Fruit fly (Drosophila melanogaster) whole organism, embryonic: ENCODE measurements around the gene nerfin-2.

Source experiments
- Adf1 ChIP-seq: fragments of 200-800 bp; sonication (Bioruptor generic); IDR thresholded peaks from 2 replicates; pipeline ENCODE4 v1.3.6; 2022; ENCODE audit warnings: missing biosample characterization, missing genetic modification characterization
- CG10321 ChIP-seq: fragments of 200-800 bp; sonication (Bioruptor generic); IDR thresholded peaks from 2 replicates; pipeline ENCODE4 v1.3.6; 2022; ENCODE audit warnings: missing biosample characterization, missing genetic modification characterization
- CG11085 ChIP-seq: fragments of 200-800 bp; sonication (Bioruptor generic); IDR thresholded peaks from 2 replicates; pipeline ENCODE4 v1.3.6; 2022; ENCODE audit warnings: missing biosample characterization, missing genetic modification characterization
- CG14965 ChIP-seq: fragments of 200-800 bp; sonication (Bioruptor generic); optimal IDR thresholded peaks from 2 replicates; lab custom pipeline; 2016; ENCODE audit warnings: missing biosample characterization, missing genetic modification characterization, borderline replicate concordance
- CG16815 ChIP-seq: fragments of 200-800 bp; sonication (Bioruptor generic); optimal IDR thresholded peaks from 3 replicates; lab custom pipeline; 2017; ENCODE audit warnings: missing biosample characterization, mild to moderate bottlenecking, missing genetic modification characterization
- CG32532 ChIP-seq: fragments of 200-800 bp; sonication (Bioruptor generic); IDR thresholded peaks from 2 replicates; pipeline ENCODE4 v1.3.6; 2022; ENCODE audit warnings: missing biosample characterization, missing genetic modification characterization
- CG3838 ChIP-seq: fragments of 200-800 bp; sonication (Bioruptor generic); optimal IDR thresholded peaks from 3 replicates; lab custom pipeline; 2016; ENCODE audit warnings: missing biosample characterization, missing genetic modification characterization
- CG4617 ChIP-seq: fragments of 200-800 bp; sonication (Bioruptor generic); optimal IDR thresholded peaks from 3 replicates; lab custom pipeline; 2016; ENCODE audit warnings: missing biosample characterization, missing genetic modification characterization, borderline replicate concordance
- CG4820 ChIP-seq: fragments of 200-800 bp; sonication (Bioruptor generic); optimal IDR thresholded peaks from 3 replicates; lab custom pipeline; 2016; ENCODE audit warnings: missing biosample characterization, missing genetic modification characterization
- CG5245 ChIP-seq: fragments of 200-800 bp; sonication (Bioruptor generic); optimal IDR thresholded peaks from 3 replicates; lab custom pipeline; 2016; ENCODE audit warnings: missing biosample characterization, missing genetic modification characterization
- CG6254 ChIP-seq: fragments of 200-800 bp; sonication (Bioruptor generic); optimal IDR thresholded peaks from 3 replicates; lab custom pipeline; 2017; ENCODE audit warnings: mild to moderate bottlenecking, missing biosample characterization, missing genetic modification reagents, missing genetic modification characterization
- CG8478 ChIP-seq: fragments of >200 bp; optimal IDR thresholded peaks from 2 replicates; lab custom pipeline; 2018
- Camta ChIP-seq: fragments of 200-800 bp; sonication (Bioruptor generic); optimal IDR thresholded peaks from 2 replicates; lab custom pipeline; 2016; ENCODE audit warnings: missing biosample characterization, missing genetic modification characterization
- CkIIα-i1 ChIP-seq: fragments of 200-800 bp; sonication (Bioruptor generic); IDR thresholded peaks from 2 replicates; pipeline ENCODE4 v1.3.6; 2022; ENCODE audit warnings: missing biosample characterization, missing genetic modification characterization
- Deaf1 ChIP-seq: fragments of 200-800 bp; optimal IDR thresholded peaks from 3 replicates; lab custom pipeline; 2019; ENCODE audit warnings: missing biosample characterization, mild to moderate bottlenecking, missing genetic modification characterization, moderate library complexity
- Dfd ChIP-seq, 2 experiments: fragments of >200 bp; optimal IDR thresholded peaks; 2 replicates each; lab custom pipeline; 2017; ENCODE audit warnings: missing biosample characterization in 2 of 2, missing genetic modification characterization in 2 of 2
- ERR ChIP-seq: fragments of 200-800 bp; sonication (Bioruptor generic); optimal IDR thresholded peaks from 2 replicates; lab custom pipeline; 2016; ENCODE audit warnings: missing biosample characterization, missing genetic modification characterization
- Gsc ChIP-seq: fragments of 200-800 bp; sonication (Bioruptor generic); IDR thresholded peaks from 2 replicates; pipeline ENCODE4 v1.3.6; 2022; ENCODE audit warnings: missing biosample characterization, missing genetic modification characterization
- Hand ChIP-seq: fragments of 200-800 bp; sonication (Bioruptor generic); optimal IDR thresholded peaks from 2 replicates; lab custom pipeline; 2017; ENCODE audit warnings: mild to moderate bottlenecking, missing biosample characterization, missing genetic modification reagents, missing genetic modification characterization
- MBD-R2 ChIP-seq: fragments of 200-800 bp; sonication (Bioruptor generic); IDR thresholded peaks from 2 replicates; pipeline ENCODE4 v1.3.6; 2022; ENCODE audit warnings: missing biosample characterization, missing genetic modification characterization
- Nf-YB ChIP-seq: fragments of 200-800 bp; sonication (Bioruptor generic); optimal IDR thresholded peaks from 3 replicates; lab custom pipeline; 2019; ENCODE audit warnings: missing biosample characterization, mild to moderate bottlenecking, missing genetic modification characterization, moderate library complexity
- Pdp1 ChIP-seq, 2 experiments: fragments of 200-800 bp; sonication (Bioruptor generic); optimal IDR thresholded peaks; 3 replicates each; lab custom pipeline; 2016; ENCODE audit warnings: missing biosample characterization in 2 of 2, missing genetic modification characterization in 2 of 2, mild to moderate bottlenecking in 1 of 2, moderate library complexity in 1 of 2
- Spps ChIP-seq: fragments of 200-800 bp; sonication (Bioruptor generic); optimal IDR thresholded peaks from 2 replicates; lab custom pipeline; 2018; ENCODE audit warnings: missing biosample characterization, mild to moderate bottlenecking, missing genetic modification characterization
- Sry-δ ChIP-seq: fragments of 200-800 bp; sonication (Bioruptor generic); optimal IDR thresholded peaks from 2 replicates; lab custom pipeline; 2016; ENCODE audit warnings: missing biosample characterization, missing genetic modification characterization
- Ssrp ChIP-seq: fragments of 200-800 bp; sonication (Bioruptor generic); optimal IDR thresholded peaks from 2 replicates; lab custom pipeline; 2018; ENCODE audit warnings: missing biosample characterization, mild to moderate bottlenecking, missing genetic modification characterization, moderate library complexity
- Taf1 ChIP-seq: fragments of 200-800 bp; sonication (Bioruptor generic); IDR thresholded peaks from 2 replicates; pipeline ENCODE4 v1.3.6; 2022; ENCODE audit warnings: missing biosample characterization, missing genetic modification characterization
- Usf ChIP-seq: fragments of 200-800 bp; sonication (Bioruptor generic); optimal IDR thresholded peaks from 2 replicates; lab custom pipeline; 2017; ENCODE audit warnings: missing genotype, missing biosample characterization, missing genetic modification characterization
- Vsx1 ChIP-seq: fragments of 200-800 bp; sonication (Bioruptor generic); optimal IDR thresholded peaks from 2 replicates; lab custom pipeline; 2017; ENCODE audit warnings: missing biosample characterization, mild to moderate bottlenecking, missing genetic modification characterization, missing genetic modification reagents
- amos ChIP-seq: fragments of 200-800 bp; sonication (Bioruptor generic); IDR thresholded peaks from 2 replicates; pipeline ENCODE4 v1.3.6; 2022; ENCODE audit warnings: missing biosample characterization, missing genetic modification characterization; ENCODE audit not compliant: partially characterized antibody
- ara ChIP-seq: fragments of 200-800 bp; sonication (Bioruptor generic); IDR thresholded peaks from 2 replicates; pipeline ENCODE4 v1.3.6; 2022; ENCODE audit warnings: missing biosample characterization, missing genetic modification characterization
- btn ChIP-seq: fragments of 200-800 bp; sonication (Bioruptor generic); optimal IDR thresholded peaks from 2 replicates; lab custom pipeline; 2016; ENCODE audit warnings: missing biosample characterization, missing genetic modification characterization
- cas ChIP-seq: fragments of 200-800 bp; sonication (Bioruptor generic); IDR thresholded peaks from 2 replicates; pipeline ENCODE4 v1.3.6; 2022; ENCODE audit warnings: missing biosample characterization, missing genetic modification characterization
- chm ChIP-seq: fragments of 200-800 bp; sonication (Bioruptor generic); IDR thresholded peaks from 2 replicates; pipeline ENCODE4 v1.3.6; 2022; ENCODE audit warnings: missing biosample characterization, missing genetic modification characterization
- crol ChIP-seq: fragments of 200-800 bp; sonication (Bioruptor generic); IDR thresholded peaks from 2 replicates; pipeline ENCODE4 v1.3.6; 2022; ENCODE audit warnings: missing biosample characterization, missing genetic modification characterization
- cwo ChIP-seq: fragments of 200-800 bp; sonication (Bioruptor generic); optimal IDR thresholded peaks from 3 replicates; lab custom pipeline; 2017; ENCODE audit warnings: missing biosample characterization, missing genetic modification characterization, mild to moderate bottlenecking, moderate library complexity, missing genetic modification reagents
- danr ChIP-seq: fragments of 200-800 bp; sonication (Bioruptor generic); IDR thresholded peaks from 2 replicates; pipeline ENCODE4 v1.3.6; 2022; ENCODE audit warnings: missing biosample characterization, missing genetic modification characterization
- dpn ChIP-seq, 2 experiments: fragments of 200-800 bp; sonication (Bioruptor generic); optimal IDR thresholded peaks; 3 replicates each; lab custom pipeline; 2016; ENCODE audit warnings: missing biosample characterization in 2 of 2, missing genetic modification characterization in 2 of 2
- ems ChIP-seq: fragments of 200-800 bp; sonication (Bioruptor generic); optimal IDR thresholded peaks from 3 replicates; lab custom pipeline; 2016; ENCODE audit warnings: missing biosample characterization, missing genetic modification characterization
- grn ChIP-seq: fragments of 200-800 bp; sonication (Bioruptor generic); optimal IDR thresholded peaks from 3 replicates; lab custom pipeline; 2017; ENCODE audit warnings: missing biosample characterization, missing genetic modification characterization
- jing ChIP-seq: fragments of 200-800 bp; sonication (Bioruptor generic); optimal IDR thresholded peaks from 2 replicates; lab custom pipeline; 2018; ENCODE audit warnings: missing biosample characterization, mild to moderate bottlenecking, missing genetic modification characterization
- knrl ChIP-seq: fragments of 200-800 bp; sonication (Bioruptor generic); IDR thresholded peaks from 3 replicates; pipeline ENCODE4 v1.3.6; 2022; ENCODE audit warnings: missing biosample characterization, missing genetic modification characterization; ENCODE audit not compliant: partially characterized antibody
- lilli ChIP-seq: fragments of 200-800 bp; sonication (Bioruptor generic); optimal IDR thresholded peaks from 3 replicates; lab custom pipeline; 2016; ENCODE audit warnings: missing biosample characterization, missing genetic modification characterization
- p53 ChIP-seq: fragments of 200-800 bp; sonication (Bioruptor generic); optimal IDR thresholded peaks from 2 replicates; lab custom pipeline; 2016; ENCODE audit warnings: missing biosample characterization, missing genetic modification characterization
- pita ChIP-seq: fragments of 200-800 bp; sonication (Bioruptor generic); optimal IDR thresholded peaks from 2 replicates; lab custom pipeline; 2017; ENCODE audit warnings: missing biosample characterization, mild to moderate bottlenecking, missing genetic modification characterization
- salm ChIP-seq: fragments of 200-800 bp; sonication (Bioruptor generic); optimal IDR thresholded peaks from 2 replicates; lab custom pipeline; 2018; ENCODE audit warnings: missing biosample characterization, mild to moderate bottlenecking, missing genetic modification characterization
- sr ChIP-seq: fragments of 200-800 bp; sonication (Bioruptor generic); IDR thresholded peaks from 3 replicates; pipeline ENCODE4 v1.3.6; 2022; ENCODE audit warnings: missing biosample characterization, missing genetic modification characterization
- ssp ChIP-seq: fragments of 200-800 bp; sonication (Bioruptor generic); IDR thresholded peaks from 2 replicates; pipeline ENCODE4 v1.3.6; 2022; ENCODE audit warnings: missing biosample characterization, missing genetic modification characterization
- tin ChIP-seq: fragments of 200-800 bp; sonication (Bioruptor generic); optimal IDR thresholded peaks from 3 replicates; lab custom pipeline; 2016; ENCODE audit warnings: missing biosample characterization, missing genetic modification characterization
- vnd ChIP-seq: fragments of 200-800 bp; sonication (Bioruptor generic); IDR thresholded peaks from 3 replicates; pipeline ENCODE4 v1.3.6; 2022; ENCODE audit warnings: missing biosample characterization, missing genetic modification characterization; ENCODE audit not compliant: partially characterized antibody
- wek ChIP-seq: fragments of 200-800 bp; sonication (Bioruptor generic); optimal IDR thresholded peaks from 3 replicates; lab custom pipeline; 2018; ENCODE audit warnings: missing biosample characterization, mild to moderate bottlenecking, missing genetic modification characterization, moderate library complexity

The nerfin-2 gene

dm6 chr3R:10100498-10101196, 29.7 kb downstream of the nerfin-2 start (continued):
- no peak for TF ChIP-seq CG4617 (GFP tag; lab: Kevin White, UChicago)
- TF ChIP-seq CG10321 = 0 out of 2 replicates have a peak, but pooled peaks have one; percentile 33
- TF ChIP-seq CG11085 (GFP tag; lab: Robert Waterston, UW) = peak; percentile 16; the same call in 1 of the 2 replicates
- peak; percentile 62 for TF ChIP-seq ERR (GFP tag; lab: Kevin White, UChicago)
- TF ChIP-seq Ssrp = no peak
- TF ChIP-seq CG5245 = peak; percentile 5
- peak; percentile 13 to 19 for TF ChIP-seq Pdp1 (GFP tag; optimal IDR thresholded peaks at IDR 0.05; lab: Kevin White, UChicago)
- no peak for TF ChIP-seq MBD-R2 (GFP tag; lab: Robert Waterston, UW)
- no peak for TF ChIP-seq cas
- TF ChIP-seq knrl = no peak; the same call in 2 of the 3 replicates
- no peak for TF ChIP-seq Usf (GFP tag; lab: Kevin White, UChicago)
- TF ChIP-seq pita (GFP tag; lab: Kevin White, UChicago) = peak; percentile 47
- no peak for TF ChIP-seq grn (GFP tag; lab: Kevin White, UChicago)
- no peak for TF ChIP-seq CG8478 (lab: Kevin White, UChicago)
- TF ChIP-seq Nf-YB = no peak
- peak; percentile 52 for TF ChIP-seq tin (GFP tag; lab: Kevin White, UChicago)
- peak; percentile 1 for TF ChIP-seq btn
- no peak for TF ChIP-seq cwo (GFP tag; lab: Kevin White, UChicago)
- no peak for TF ChIP-seq ssp (GFP tag; lab: Robert Waterston, UW)
- TF ChIP-seq Deaf1 = no peak
- TF ChIP-seq Adf1 = peak; percentile 32; the same call in 1 of the 2 replicates
- TF ChIP-seq Taf1 (GFP tag; lab: Robert Waterston, UW) = no peak
- no peak for TF ChIP-seq CkIIα-i1
- 0 out of 2 replicates have a peak, but pooled peaks have one; percentile 7 for TF ChIP-seq ara (GFP tag; lab: Robert Waterston, UW)
- TF ChIP-seq ems (GFP tag; lab: Kevin White, UChicago) = no peak
- TF ChIP-seq sr (GFP tag; lab: Robert Waterston, UW) = 0 out of 3 replicates have a peak, but pooled peaks have one; percentile 40
- no peak for TF ChIP-seq jing (GFP tag; lab: Kevin White, UChicago)
- no peak for TF ChIP-seq danr (GFP tag; lab: Robert Waterston, UW)
- TF ChIP-seq CG14965 (GFP tag; lab: Kevin White, UChicago) = no peak
- peak; percentile 98 for TF ChIP-seq crol
- TF ChIP-seq CG4820 (GFP tag; lab: Kevin White, UChicago) = peak; percentile 8
- no peak for TF ChIP-seq CG16815 (GFP tag; lab: Kevin White, UChicago)
- no peak for TF ChIP-seq Gsc (GFP tag; lab: Robert Waterston, UW)
- no peak for TF ChIP-seq CG3838 (GFP tag; lab: Kevin White, UChicago)
- TF ChIP-seq Camta (GFP tag; lab: Kevin White, UChicago) = no peak
- TF ChIP-seq CG32532 (GFP tag; lab: Robert Waterston, UW) = peak; percentile 88
- no peak; the same call in 1 of the 2 replicates for TF ChIP-seq amos (GFP tag; lab: Robert Waterston, UW)
- no peak for TF ChIP-seq Hand (GFP tag; lab: Kevin White, UChicago)
- TF ChIP-seq p53 (GFP tag; lab: Kevin White, UChicago) = no peak
- no peak for TF ChIP-seq wek (GFP tag; lab: Kevin White, UChicago)
- TF ChIP-seq lilli (GFP tag; lab: Kevin White, UChicago) = no peak
- no peak for TF ChIP-seq vnd
- no peak for TF ChIP-seq Spps (tag; lab: Kevin White, UChicago)
- TF ChIP-seq dpn (GFP tag; optimal IDR thresholded peaks at IDR 0.05; lab: Kevin White, UChicago) = peak in 1 of 2 experiments; percentile 44
- TF ChIP-seq Dfd (GFP tag; optimal IDR thresholded peaks at IDR 0.05; lab: Kevin White, UChicago) = no peak
- no peak for TF ChIP-seq salm
- 0 out of 2 replicates have a peak, but pooled peaks have one; percentile 59 for TF ChIP-seq chm (GFP tag; lab: Robert Waterston, UW)
- TF ChIP-seq CG6254 = no peak
- TF ChIP-seq Vsx1 = no peak
- TF ChIP-seq Sry-δ (GFP tag; lab: Kevin White, UChicago) = no peak
